Worm (Caenorhabditis elegans): ENCODE data around the gene gasr-8.

- TF ChIP-seq lsy-2 (tag; optimal IDR thresholded peaks at IDR 0.05): peak in 1 of 2 experiments; percentile 77
- no peak for TF ChIP-seq elt-3 (tag; optimal IDR thresholded peaks at IDR 0.05)
Observed at ce11 chrV:14696604-14697307, 7.8 kb downstream of the gasr-8 start, which contains the start of gene unc-112.

All from whole organism, L2 larva.